Fruit fly (Drosophila melanogaster) S2 (cell line): Measurements from ENCODE around the gene CG46463.

Experiments
- CG8478 ChIP-seq: fragments of >200 bp; optimal IDR thresholded peaks from 2 replicates; lab custom pipeline; 2018
- CTCF ChIP-seq, 2 experiments: fragments of >200 bp; optimal IDR thresholded peaks; 2 replicates each; lab custom pipeline; 2018

dm6 chr3L:3423006-3423405, 38.1 kb upstream of the CG46463 start:
- TF ChIP-seq CTCF (optimal IDR thresholded peaks at IDR 0.05; lab: Kevin White, UChicago) (no peak), CG8478 (lab: Kevin White, UChicago) (no peak)
